Fruit fly (Drosophila melanogaster): ENCODE data around the gene CG14102.

DNA sequence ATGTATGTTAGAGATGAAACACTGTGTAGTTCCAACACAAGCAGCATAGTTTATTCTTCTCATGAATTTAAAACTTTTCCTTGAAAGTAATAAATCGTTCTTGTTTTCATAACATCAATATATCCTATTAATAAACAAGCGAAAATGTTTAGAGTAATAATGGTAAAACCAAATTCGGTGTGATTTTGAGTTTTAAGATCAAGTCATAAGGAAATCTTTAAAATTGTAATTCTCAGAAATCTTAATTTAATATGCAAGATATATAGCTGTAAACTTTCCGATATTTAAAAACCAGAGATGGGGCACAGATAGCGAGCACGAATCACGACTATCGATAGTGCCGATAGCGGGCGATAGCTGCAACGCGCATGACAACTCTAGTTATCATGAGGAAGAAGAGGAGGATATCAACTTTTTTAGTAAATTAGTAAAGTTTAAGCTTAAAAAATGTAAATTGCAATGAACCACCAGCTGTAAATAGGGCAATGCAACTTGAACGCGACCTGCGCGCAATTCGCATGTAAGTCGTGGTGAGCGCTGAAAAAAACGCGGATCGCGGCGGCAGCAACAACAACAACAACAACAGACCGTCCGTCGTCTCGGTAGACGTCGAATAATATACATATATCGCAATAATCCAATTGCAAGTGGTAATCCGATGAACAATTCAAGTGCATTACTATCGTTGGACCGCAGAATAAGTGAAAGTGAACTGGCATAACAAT, 16.9 kb upstream of the CG14102 start, which contains the start of the genes Fibp and Deaf1:
- peak; percentile 69 for TF ChIP-seq psq (GFP tag; optimal IDR thresholded peaks at IDR 0.05)
- no peak for TF ChIP-seq usp (GFP tag; optimal IDR thresholded peaks at IDR 0.05)
- peak; percentile 67 for TF ChIP-seq Hr83 (GFP tag; optimal IDR thresholded peaks at IDR 0.05; ENCODE audit: poor library complexity, severe bottlenecking)
- TF ChIP-seq Abd-B (GFP tag; optimal IDR thresholded peaks at IDR 0.05) = no peak
- no peak for TF ChIP-seq Dif (GFP tag; optimal IDR thresholded peaks at IDR 0.05; ENCODE audit: partially characterized antibody)
- TF ChIP-seq pan (optimal IDR thresholded peaks at IDR 0.05) = no peak
- TF ChIP-seq Myc (optimal IDR thresholded peaks at IDR 0.05) = no peak
- no peak for TF ChIP-seq Hr78 (GFP tag; optimal IDR thresholded peaks at IDR 0.05)
- TF ChIP-seq lola (GFP tag; optimal IDR thresholded peaks at IDR 0.05) = no peak
- TF ChIP-seq GATAd (GFP tag; optimal IDR thresholded peaks at IDR 0.05) = peak; percentile 82
- TF ChIP-seq rgr (GFP tag; optimal IDR thresholded peaks at IDR 0.05) = peak; percentile 79
- no peak for TF ChIP-seq Dfd (GFP tag; optimal IDR thresholded peaks at IDR 0.05)
- no peak for TF ChIP-seq jim (GFP tag; optimal IDR thresholded peaks at IDR 0.05)
